Worm (Caenorhabditis elegans): ENCODE data around the gene reps-1.

ce11 chrV:19037222-19037621, 46.9 kb upstream of the reps-1 start, which contains the start of gene asp-17:
- TF ChIP-seq sptf-1 (tag; optimal IDR thresholded peaks at IDR 0.05) = no peak
- no peak for TF ChIP-seq snpc-4 (tag; optimal IDR thresholded peaks at IDR 0.05)
- TF ChIP-seq elt-3 (tag; optimal IDR thresholded peaks at IDR 0.05) = no peak
- no peak for TF ChIP-seq nhr-28 (tag; optimal IDR thresholded peaks at IDR 0.05)
- TF ChIP-seq zip-8 (tag; optimal IDR thresholded peaks at IDR 0.05) = no peak
- TF ChIP-seq mep-1 (tag; optimal IDR thresholded peaks at IDR 0.05) = no peak
- no peak for TF ChIP-seq unc-62 (GFP tag; optimal IDR thresholded peaks at IDR 0.05)
- no peak for TF ChIP-seq lin-13 (tag; optimal IDR thresholded peaks at IDR 0.05)
- no peak for TF ChIP-seq mab-5 (tag; optimal IDR thresholded peaks at IDR 0.05)
- TF ChIP-seq nhr-76 (tag; optimal IDR thresholded peaks at IDR 0.05) = no peak
- TF ChIP-seq ceh-39 (tag; optimal IDR thresholded peaks at IDR 0.05) = no peak
- TF ChIP-seq lsy-2 (tag; optimal IDR thresholded peaks at IDR 0.05) = no peak
- no peak for TF ChIP-seq pha-4 (tag; optimal IDR thresholded peaks at IDR 0.05)
- no peak for TF ChIP-seq ztf-11 (tag; optimal IDR thresholded peaks at IDR 0.05)

Measured in whole organism, mixed stage, embryonic.